Fruit fly (Drosophila melanogaster): ENCODE data around the gene CG9330.

Gene CG9330

DNA sequence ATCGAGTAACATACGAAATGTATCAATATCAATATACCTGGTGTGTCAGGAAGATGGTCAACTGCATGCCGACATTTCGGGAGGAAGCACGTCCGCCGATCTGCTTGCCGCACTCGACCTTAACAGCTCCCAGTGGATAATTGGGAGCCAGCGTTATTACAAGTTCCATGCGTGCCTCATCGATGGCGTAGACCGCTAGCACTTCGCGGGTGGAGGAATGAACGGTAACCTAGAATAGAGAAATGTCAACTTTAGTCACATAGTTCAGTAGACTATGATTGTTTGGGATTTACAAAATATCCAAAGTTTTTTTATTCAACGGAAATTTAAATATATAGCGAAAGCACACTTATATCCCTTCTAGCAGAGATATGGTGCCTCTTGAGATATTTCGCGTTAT is 41.2 kb upstream of the CG9330 start, which contains the start of the genes CG46435 and Rcd7:
Gene CG46435 (plus strand): TSS at position 301 of the 400 bp plus-strand sequence.
Gene Rcd7 (plus strand): TSS at position 301 of the 400 bp plus-strand sequence.
- TF ChIP-seq psq (GFP tag; optimal IDR thresholded peaks at IDR 0.05) (no peak), Rel (GFP tag; optimal IDR thresholded peaks at IDR 0.05) (no peak), Rel (tag; optimal IDR thresholded peaks at IDR 0.05) (no peak), Hr83 (GFP tag; optimal IDR thresholded peaks at IDR 0.05; ENCODE audit: poor library complexity, severe bottlenecking) (no peak), h (GFP tag; optimal IDR thresholded peaks at IDR 0.05) (no peak), Jra (GFP tag; optimal IDR thresholded peaks at IDR 0.05) (no peak), Myc (optimal IDR thresholded peaks at IDR 0.05) (no peak), Sp1 (GFP tag; optimal IDR thresholded peaks at IDR 0.05) (no peak), brk (GFP tag; optimal IDR thresholded peaks at IDR 0.05) (no peak), dsf (GFP tag; optimal IDR thresholded peaks at IDR 0.05; ENCODE audit: borderline replicate concordance) (no peak), usp (GFP tag; optimal IDR thresholded peaks at IDR 0.05) (no peak), dl (GFP tag; optimal IDR thresholded peaks at IDR 0.05; ENCODE audit: insufficient read depth in 1 of 2, partially characterized antibody in 2 of 2) (no peak)

DNA sequence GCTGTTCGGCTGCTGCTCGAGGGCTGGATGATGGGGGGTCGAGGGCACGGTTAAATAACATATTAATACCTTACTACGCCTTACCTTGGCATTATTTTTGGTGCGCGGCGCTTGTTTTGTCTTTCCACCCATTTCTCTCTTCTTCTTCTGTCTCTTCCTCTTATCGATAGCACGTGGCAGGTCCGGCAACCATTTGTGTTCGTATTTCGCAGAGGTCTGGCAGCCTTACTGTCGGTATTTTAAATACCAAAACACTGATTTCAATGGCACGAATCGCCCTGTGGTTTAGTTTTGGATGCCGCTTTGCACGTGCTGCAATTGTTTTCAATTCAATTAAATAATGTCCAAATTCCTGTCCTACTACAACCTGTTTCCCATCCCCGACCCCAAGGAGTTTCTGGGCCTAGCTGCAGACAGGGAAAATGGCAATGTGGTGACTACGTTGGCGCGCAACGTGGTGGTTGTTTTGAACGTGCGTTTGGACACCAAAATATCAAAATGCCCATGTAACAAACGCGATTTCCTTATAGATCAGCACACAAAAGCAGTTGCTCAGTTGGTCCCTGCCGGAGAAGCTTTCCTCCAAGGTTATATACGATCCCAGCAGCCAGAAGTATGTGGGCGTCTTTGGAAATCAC is 33.8 kb upstream of the CG9330 start, which contains the start of the genes Ltn1 and CG9300:
Gene Ltn1 (minus strand): TSS at position 155 of the 638 bp plus-strand sequence.
Gene CG9300 (plus strand): TSS at position 285 of the 638 bp plus-strand sequence.
- TF ChIP-seq jim (GFP tag; optimal IDR thresholded peaks at IDR 0.05) (no peak), fru (GFP tag; optimal IDR thresholded peaks at IDR 0.05) (no peak), psq (GFP tag; optimal IDR thresholded peaks at IDR 0.05) (no peak), foxo (GFP tag; optimal IDR thresholded peaks at IDR 0.05) (no peak), N (GFP tag; optimal IDR thresholded peaks at IDR 0.05) (no peak), Dfd (GFP tag; optimal IDR thresholded peaks at IDR 0.05) (no peak), lola (GFP tag; optimal IDR thresholded peaks at IDR 0.05) (no peak), HLH106 (tag; optimal IDR thresholded peaks at IDR 0.05) (no peak), rgr (GFP tag; optimal IDR thresholded peaks at IDR 0.05) (no peak), Mio (GFP tag; optimal IDR thresholded peaks at IDR 0.05) (no peak), Myc (optimal IDR thresholded peaks at IDR 0.05) (peak; percentile 43), Dif (GFP tag; optimal IDR thresholded peaks at IDR 0.05; ENCODE audit: partially characterized antibody) (no peak), GATAd (GFP tag; optimal IDR thresholded peaks at IDR 0.05) (no peak), Abd-B (GFP tag; optimal IDR thresholded peaks at IDR 0.05) (no peak), Hr83 (GFP tag; optimal IDR thresholded peaks at IDR 0.05; ENCODE audit: poor library complexity, severe bottlenecking) (peak; percentile 9), pan (optimal IDR thresholded peaks at IDR 0.05) (no peak), Hr78 (GFP tag; optimal IDR thresholded peaks at IDR 0.05) (no peak)

DNA sequence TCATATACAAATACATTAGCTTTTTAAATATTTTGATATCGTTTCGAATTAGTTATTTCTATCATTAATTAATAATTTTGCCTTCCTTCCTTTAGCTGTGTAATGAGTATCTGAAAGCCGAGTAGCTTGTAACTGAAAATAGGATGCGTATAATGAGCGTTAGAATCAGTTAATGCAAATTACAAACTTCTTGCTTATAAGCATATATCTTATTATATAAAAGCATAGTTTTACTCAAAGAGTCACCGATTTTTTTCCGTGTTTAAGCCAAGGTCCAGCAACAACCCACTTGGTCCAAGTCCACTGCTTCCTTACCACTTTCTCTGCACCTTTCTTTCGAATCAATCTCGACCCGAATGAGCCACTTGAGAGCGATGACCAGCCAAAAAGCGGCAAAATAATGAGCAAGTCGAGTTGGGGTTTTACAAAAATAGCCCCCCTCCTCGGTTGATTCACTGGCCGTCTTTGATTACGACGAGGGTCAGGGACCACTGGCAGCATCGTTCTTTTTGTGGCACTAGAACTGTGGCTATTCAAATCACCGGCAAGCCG is 30.1 kb upstream of the CG9330 start:
- TF ChIP-seq Dif (GFP tag; optimal IDR thresholded peaks at IDR 0.05; ENCODE audit: partially characterized antibody): no peak
- no peak for TF ChIP-seq sv (GFP tag; optimal IDR thresholded peaks at IDR 0.05)
- no peak for TF ChIP-seq tai (GFP tag; optimal IDR thresholded peaks at IDR 0.05)
- peak in 1 of 2 experiments; percentile 17 for TF ChIP-seq foxo (GFP tag; optimal IDR thresholded peaks at IDR 0.05)
- no peak for TF ChIP-seq pan (optimal IDR thresholded peaks at IDR 0.05)
- no peak for TF ChIP-seq fru (GFP tag; optimal IDR thresholded peaks at IDR 0.05)
- TF ChIP-seq Myc (optimal IDR thresholded peaks at IDR 0.05): no peak
- no peak for TF ChIP-seq Rel (GFP tag; optimal IDR thresholded peaks at IDR 0.05)
- TF ChIP-seq Rel (tag; optimal IDR thresholded peaks at IDR 0.05): peak; percentile 31
- no peak for TF ChIP-seq Hr83 (GFP tag; optimal IDR thresholded peaks at IDR 0.05; ENCODE audit: poor library complexity, severe bottlenecking)
- no peak for TF ChIP-seq jim (GFP tag; optimal IDR thresholded peaks at IDR 0.05)

DNA sequence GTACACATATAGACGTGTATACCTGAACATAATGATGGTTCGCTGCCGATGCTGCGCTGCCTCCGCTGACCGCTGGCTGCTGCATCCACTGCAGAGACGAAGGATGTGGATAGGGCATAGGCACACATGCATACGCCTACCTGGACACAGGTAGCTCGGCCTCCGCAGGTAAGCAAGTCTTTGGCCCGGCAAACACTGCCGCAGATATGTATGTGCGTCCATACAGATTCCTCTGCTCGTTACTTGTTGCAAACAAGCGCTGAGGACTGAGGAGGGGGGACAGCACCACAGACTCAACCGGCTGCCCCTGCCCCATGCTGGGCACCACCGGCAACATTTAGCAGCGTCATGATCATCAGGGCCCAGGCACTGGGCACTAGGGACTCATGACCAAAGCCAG is 29.3 kb upstream of the CG9330 start:
- TF ChIP-seq Hnf4 (GFP tag; optimal IDR thresholded peaks at IDR 0.05): no peak
- peak; percentile 7 for TF ChIP-seq Vsx2 (GFP tag; optimal IDR thresholded peaks at IDR 0.05; ENCODE audit: partially characterized antibody)
- peak; percentile 44 for TF ChIP-seq woc (GFP tag; optimal IDR thresholded peaks at IDR 0.05)
- peak; percentile 25 for TF ChIP-seq CrebA (GFP tag; optimal IDR thresholded peaks at IDR 0.05; ENCODE audit: borderline replicate concordance)
- peak; percentile 87 for TF ChIP-seq fru (GFP tag; optimal IDR thresholded peaks at IDR 0.05)
- TF ChIP-seq Sp1 (GFP tag; optimal IDR thresholded peaks at IDR 0.05): no peak
- peak; percentile 12 for TF ChIP-seq Rel (GFP tag; optimal IDR thresholded peaks at IDR 0.05)
- TF ChIP-seq Rel (tag; optimal IDR thresholded peaks at IDR 0.05): peak; percentile 3

Measured in whole organism, wandering third instar larva.